Fruit fly (Drosophila melanogaster): ENCODE data around the gene CG18493.

The CG18493 gene

dm6 chr3R:19340312-19341079 lies 49.6 kb upstream of the CG18493 start (continued):
- TF ChIP-seq nmo (GFP tag; optimal IDR thresholded peaks at IDR 0.05) (no peak), klu (GFP tag; IDR thresholded peaks at IDR 0.05) (no peak), CG9215 (GFP tag; IDR thresholded peaks at IDR 0.05) (no peak), CG11456 (GFP tag; IDR thresholded peaks at IDR 0.05) (no peak), CG3838 (GFP tag; optimal IDR thresholded peaks at IDR 0.05) (no peak), CG17829 (tag; optimal IDR thresholded peaks at IDR 0.05) (peak; percentile 22), CG1647 (GFP tag; optimal IDR thresholded peaks at IDR 0.05) (no peak), shn (GFP tag; optimal IDR thresholded peaks at IDR 0.05) (no peak), tll (GFP tag; optimal IDR thresholded peaks at IDR 0.05) (peak in 1 of 2 experiments; percentile 69), Abd-B (GFP tag; optimal IDR thresholded peaks at IDR 0.05) (no peak), CG8359 (GFP tag; optimal IDR thresholded peaks at IDR 0.05; ENCODE audit: borderline replicate concordance) (no peak), cwo (GFP tag; optimal IDR thresholded peaks at IDR 0.05) (no peak), CG15696 (tag; optimal IDR thresholded peaks at IDR 0.05) (peak; percentile 74), CG13287 (GFP tag; IDR thresholded peaks at IDR 0.05; ENCODE audit: partially characterized antibody) (no peak), zen (tag; optimal IDR thresholded peaks at IDR 0.05) (peak; percentile 28), Hr51 (GFP tag; optimal IDR thresholded peaks at IDR 0.05) (no peak), CG14710 (tag; optimal IDR thresholded peaks at IDR 0.05) (peak; percentile 7), CG3065 (GFP tag; optimal IDR thresholded peaks at IDR 0.05) (no peak), CG7928 (GFP tag; optimal IDR thresholded peaks at IDR 0.05) (no peak), row (GFP tag; IDR thresholded peaks at IDR 0.05) (no peak), pros (GFP tag; optimal IDR thresholded peaks at IDR 0.05) (peak; percentile 83), CG7786 (GFP tag; optimal IDR thresholded peaks at IDR 0.05) (no peak), CG17186 (GFP tag; optimal IDR thresholded peaks at IDR 0.05) (no peak), Sin3A (optimal IDR thresholded peaks at IDR 0.05) (no peak), twi (tag; optimal IDR thresholded peaks at IDR 0.05) (peak; percentile 42), lov (optimal IDR thresholded peaks at IDR 0.05) (no peak), lov (GFP tag; IDR thresholded peaks at IDR 0.05) (no peak), CG42726 (GFP tag; IDR thresholded peaks at IDR 0.05; ENCODE audit: partially characterized antibody) (no peak), p53 (GFP tag; optimal IDR thresholded peaks at IDR 0.05) (no peak)

- TF ChIP-seq pzg (GFP tag; optimal IDR thresholded peaks at IDR 0.05) (no peak), zen (tag; optimal IDR thresholded peaks at IDR 0.05) (peak; percentile 79), D (optimal IDR thresholded peaks at IDR 0.05) (peak; percentile 95), D (GFP tag; optimal IDR thresholded peaks at IDR 0.05) (no peak), gt (GFP tag; IDR thresholded peaks at IDR 0.05) (peak; percentile 17; the same call in 1 of the 2 replicates), prd (optimal IDR thresholded peaks at IDR 0.05) (no peak), prd (GFP tag; IDR thresholded peaks at IDR 0.05) (peak; percentile 31; the same call in 1 of the 3 replicates), cad (GFP tag; optimal IDR thresholded peaks at IDR 0.05) (peak; percentile 4), CG7357 (GFP tag; IDR thresholded peaks at IDR 0.05) (no peak), CG8281 (tag; optimal IDR thresholded peaks at IDR 0.05) (no peak), tll (GFP tag; optimal IDR thresholded peaks at IDR 0.05) (peak in 1 of 2 experiments; percentile 95), jumu (GFP tag; optimal IDR thresholded peaks at IDR 0.05) (no peak), CG15479 (GFP tag; optimal IDR thresholded peaks at IDR 0.05) (peak; percentile 58), CG9215 (GFP tag; IDR thresholded peaks at IDR 0.05) (no peak), twi (tag; optimal IDR thresholded peaks at IDR 0.05) (peak; percentile 47), Elba2 (GFP tag; optimal IDR thresholded peaks at IDR 0.05) (no peak), gsb-n (tag; optimal IDR thresholded peaks at IDR 0.05) (no peak), CG4424 (GFP tag; optimal IDR thresholded peaks at IDR 0.05) (no peak), CG43689 (GFP tag; IDR thresholded peaks at IDR 0.05) (no peak), CG11247 (GFP tag; IDR thresholded peaks at IDR 0.05) (no peak), CG5245 (GFP tag; optimal IDR thresholded peaks at IDR 0.05) (no peak), ac (GFP tag; optimal IDR thresholded peaks at IDR 0.05) (peak; percentile 51), CG7745 (tag; optimal IDR thresholded peaks at IDR 0.05) (no peak)
Measured at dm6 chr3R:19341779-19342178, 48.3 kb upstream of the CG18493 start.
